Worm (Caenorhabditis elegans): ENCODE data around the gene anmt-1.

The anmt-1 gene

ce11 chrIII:8733667-8734066 lies 49.1 kb downstream of the anmt-1 start:
- no peak for TF ChIP-seq hlh-1 (tag; optimal IDR thresholded peaks at IDR 0.05)

- peak; percentile 70 for TF ChIP-seq hlh-1 (tag; optimal IDR thresholded peaks at IDR 0.05)
- no peak for TF ChIP-seq blmp-1 (tag; optimal IDR thresholded peaks at IDR 0.05)
- peak; percentile 21 for TF ChIP-seq nhr-237 (tag; optimal IDR thresholded peaks at IDR 0.05)
- peak; percentile 26 for TF ChIP-seq zip-8 (tag; optimal IDR thresholded peaks at IDR 0.05)
- TF ChIP-seq unc-62 (GFP tag; optimal IDR thresholded peaks at IDR 0.05) = peak; percentile 74
- peak; percentile 39 for TF ChIP-seq unc-120 (tag; optimal IDR thresholded peaks at IDR 0.05; ENCODE audit: poor library complexity, severe bottlenecking)
Measured at ce11 chrIII:8734327-8734885, 49.8 kb downstream of the anmt-1 start.

Data from whole organism, mixed stage, embryonic.